Worm (Caenorhabditis elegans) whole organism, early embryonic: Measurements from ENCODE around the gene abts-2.

Experiments used
- ama-1 ChIP-seq: fragments of 150-350 bp; optimal IDR thresholded peaks from 2 replicates; lab custom pipeline; 2014
- ceh-13 ChIP-seq: fragments of 200-800 bp; sonication (Bioruptor generic); optimal IDR thresholded peaks from 2 replicates; lab custom pipeline; 2018; ENCODE audit warnings: mild to moderate bottlenecking, missing genetic modification characterization, missing compliant biosample characterization
- ets-7 ChIP-seq: sonication (generic microtip); optimal IDR thresholded peaks from 2 replicates; lab custom pipeline; 2016; ENCODE audit warnings: missing genotype, missing genetic modification characterization, missing compliant biosample characterization
- hmbx-1 ChIP-seq: sonication (generic microtip); optimal IDR thresholded peaks from 2 replicates; lab custom pipeline; 2016; ENCODE audit warnings: mild to moderate bottlenecking, missing genetic modification characterization, missing compliant biosample characterization
- pes-1 ChIP-seq: fragments of 200-800 bp; sonication (Bioruptor generic); IDR thresholded peaks from 2 replicates; pipeline ENCODE4 v1.3.6; 2022; ENCODE audit warnings: missing genetic modification reagents, missing genetic modification characterization, missing compliant biosample characterization
- scrt-1 ChIP-seq: fragments of 200-800 bp; sonication (Bioruptor generic); IDR thresholded peaks from 2 replicates; pipeline ENCODE4 v1.3.6; 2022; ENCODE audit warnings: missing genetic modification characterization, missing compliant biosample characterization
- tra-4 ChIP-seq: sonication (generic microtip); optimal IDR thresholded peaks from 2 replicates; lab custom pipeline; 2017; ENCODE audit warnings: missing genetic modification characterization, missing compliant biosample characterization

DNA sequence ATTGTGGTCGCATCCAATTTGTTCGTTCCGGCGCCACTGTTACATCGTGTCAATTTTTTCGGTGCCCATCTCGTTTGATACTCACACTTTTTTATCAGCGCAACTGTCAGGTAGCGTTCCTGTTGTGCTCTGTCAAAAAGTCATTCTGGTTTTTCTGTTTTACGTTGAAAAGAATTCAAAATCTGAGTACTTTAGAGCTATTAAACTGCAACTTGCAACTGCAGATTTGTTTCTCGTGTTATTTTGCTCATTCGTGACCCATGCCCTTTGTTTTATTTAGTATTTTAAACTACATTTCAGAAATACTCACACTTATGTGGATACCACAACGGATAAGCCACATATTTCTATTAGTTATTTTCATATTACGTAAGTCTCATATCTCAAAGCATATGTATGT lies 24.9 kb upstream of the abts-2 start, which contains the start of gene lev-8:
- TF ChIP-seq pes-1 (GFP tag; lab: Robert Waterston, UW) (no peak), scrt-1 (GFP tag; lab: Robert Waterston, UW) (no peak), hmbx-1 (no peak), ets-7 (no peak), ceh-13 (GFP tag; lab: Kevin White, UChicago) (no peak), tra-4 (tag; lab: Kevin White, UChicago) (no peak), ama-1 (no peak)
